Worm (Caenorhabditis elegans) whole organism, mixed stage, embryonic: Measurements from ENCODE around the gene dph-5.
A peak's percentile ranks its signal among the peaks of the same experiment; 100 is the strongest.

Experiments used
- M03D4.4 ChIP-seq: sonication (generic microtip); optimal IDR thresholded peaks from 2 replicates; lab custom pipeline; 2017; ENCODE audit warnings: mild to moderate bottlenecking, missing genetic modification characterization, missing compliant biosample characterization
- bed-3 ChIP-seq: fragments of 200-800 bp; sonication (Bioruptor generic); optimal IDR thresholded peaks from 3 replicates; lab custom pipeline; 2018; ENCODE audit warnings: mild to moderate bottlenecking, missing genetic modification characterization, moderate library complexity, missing compliant biosample characterization
- blmp-1 ChIP-seq: fragments of 150-350 bp; optimal IDR thresholded peaks from 2 replicates; lab custom pipeline; 2014; ENCODE audit warnings: missing biosample characterization, missing genetic modification characterization
- ceh-39 ChIP-seq: fragments of 150-350 bp; optimal IDR thresholded peaks from 2 replicates; lab custom pipeline; 2014; ENCODE audit warnings: missing biosample characterization, missing genetic modification characterization
- ceh-43 ChIP-seq: fragments of 200-800 bp; sonication (Bioruptor generic); optimal IDR thresholded peaks from 2 replicates; lab custom pipeline; 2018; ENCODE audit warnings: mild to moderate bottlenecking, missing genetic modification characterization, moderate library complexity, missing compliant biosample characterization
- ceh-83 ChIP-seq: fragments of 200-800 bp; sonication (Bioruptor generic); optimal IDR thresholded peaks from 2 replicates; lab custom pipeline; 2018; ENCODE audit warnings: mild to moderate bottlenecking, missing genetic modification characterization, missing compliant biosample characterization
- ces-1 ChIP-seq: fragments of 150-350 bp; optimal IDR thresholded peaks from 2 replicates; lab custom pipeline; 2014; ENCODE audit warnings: missing biosample characterization, missing genetic modification reagents, missing genetic modification characterization
- cnd-1 ChIP-seq: fragments of 200-800 bp; sonication (Bioruptor generic); optimal IDR thresholded peaks from 2 replicates; lab custom pipeline; 2018; ENCODE audit warnings: mild to moderate bottlenecking, missing genetic modification characterization, missing compliant biosample characterization
- drap-1 ChIP-seq: fragments of 200-800 bp; sonication (Bioruptor generic); optimal IDR thresholded peaks from 3 replicates; lab custom pipeline; 2018; ENCODE audit warnings: mild to moderate bottlenecking, missing genetic modification characterization, missing compliant biosample characterization
- elt-1 ChIP-seq: sonication (generic microtip); optimal IDR thresholded peaks from 2 replicates; lab custom pipeline; 2017; ENCODE audit warnings: missing genetic modification characterization, mild to moderate bottlenecking, missing compliant biosample characterization, antibody characterized with exemption, moderate library complexity, borderline replicate concordance; ENCODE audit not compliant: insufficient read depth
- elt-3 ChIP-seq: fragments of 150-350 bp; optimal IDR thresholded peaks from 2 replicates; lab custom pipeline; 2014; ENCODE audit warnings: missing biosample characterization, missing genetic modification characterization
- flh-1 ChIP-seq: fragments of 200-800 bp; sonication (Bioruptor generic); optimal IDR thresholded peaks from 2 replicates; lab custom pipeline; 2018; ENCODE audit warnings: mild to moderate bottlenecking, missing genetic modification characterization, moderate library complexity, missing compliant biosample characterization
- ham-2 ChIP-seq: fragments of 200-800 bp; sonication (Bioruptor generic); optimal IDR thresholded peaks from 2 replicates; lab custom pipeline; 2018; ENCODE audit warnings: mild to moderate bottlenecking, missing genetic modification characterization, missing compliant biosample characterization
- hlh-1 ChIP-seq: fragments of 150-350 bp; optimal IDR thresholded peaks from 2 replicates; lab custom pipeline; 2014; ENCODE audit warnings: missing biosample characterization, missing genetic modification reagents, missing genetic modification characterization
- lin-13 ChIP-seq: fragments of 150-350 bp; optimal IDR thresholded peaks from 2 replicates; lab custom pipeline; 2014; ENCODE audit warnings: missing biosample characterization, missing genetic modification characterization
- lin-32 ChIP-seq: fragments of 200-800 bp; sonication (Bioruptor generic); optimal IDR thresholded peaks from 2 replicates; lab custom pipeline; 2018; ENCODE audit warnings: mild to moderate bottlenecking, missing genetic modification characterization, missing compliant biosample characterization
- lsy-2 ChIP-seq: fragments of 150-350 bp; optimal IDR thresholded peaks from 2 replicates; lab custom pipeline; 2014; ENCODE audit warnings: missing biosample characterization, missing genetic modification characterization
- mab-5 ChIP-seq: fragments of 150-350 bp; optimal IDR thresholded peaks from 2 replicates; lab custom pipeline; 2014; ENCODE audit warnings: missing biosample characterization, missing genetic modification characterization
- mep-1 ChIP-seq: fragments of 150-350 bp; optimal IDR thresholded peaks from 2 replicates; lab custom pipeline; 2017; ENCODE audit warnings: missing biosample characterization, missing genetic modification reagents, missing genetic modification characterization, inconsistent platforms
- mls-2 ChIP-seq: sonication (generic microtip); optimal IDR thresholded peaks from 2 replicates; lab custom pipeline; 2016; ENCODE audit warnings: mild to moderate bottlenecking, missing genetic modification characterization, moderate library complexity, missing compliant biosample characterization
- nhr-12 ChIP-seq: fragments of 150-350 bp; optimal IDR thresholded peaks from 2 replicates; lab custom pipeline; 2014; ENCODE audit warnings: missing biosample characterization, missing genetic modification characterization
- nhr-2 ChIP-seq: fragments of 150-350 bp; optimal IDR thresholded peaks from 2 replicates; lab custom pipeline; 2014; ENCODE audit warnings: missing biosample characterization, missing genetic modification characterization
- nhr-237 ChIP-seq: fragments of 150-350 bp; optimal IDR thresholded peaks from 2 replicates; lab custom pipeline; 2014; ENCODE audit warnings: missing biosample characterization, missing genetic modification characterization
- nhr-28 ChIP-seq: fragments of 150-350 bp; optimal IDR thresholded peaks from 2 replicates; lab custom pipeline; 2014; ENCODE audit warnings: missing biosample characterization, missing genetic modification characterization
- nhr-76 ChIP-seq: sonication (generic microtip); optimal IDR thresholded peaks from 2 replicates; lab custom pipeline; 2017; ENCODE audit warnings: missing biosample characterization, missing genetic modification characterization
- pha-4 ChIP-seq: fragments of 150-350 bp; optimal IDR thresholded peaks from 2 replicates; lab custom pipeline; 2018; ENCODE audit warnings: missing biosample characterization, missing genetic modification reagents, missing genetic modification characterization
- sem-2 ChIP-seq: fragments of 200-800 bp; sonication (Bioruptor generic); optimal IDR thresholded peaks from 2 replicates; lab custom pipeline; 2018; ENCODE audit warnings: mild to moderate bottlenecking, missing genetic modification characterization, missing compliant biosample characterization
- snpc-4 ChIP-seq: fragments of 150-350 bp; optimal IDR thresholded peaks from 2 replicates; lab custom pipeline; 2014; ENCODE audit warnings: missing biosample characterization, missing genetic modification characterization
- sptf-1 ChIP-seq: sonication (generic microtip); optimal IDR thresholded peaks from 2 replicates; lab custom pipeline; 2017; ENCODE audit warnings: mild to moderate bottlenecking, missing genetic modification characterization, moderate library complexity, missing compliant biosample characterization
- tbx-8 ChIP-seq: fragments of 200-800 bp; sonication (Bioruptor generic); optimal IDR thresholded peaks from 2 replicates; lab custom pipeline; 2018; ENCODE audit warnings: mild to moderate bottlenecking, missing genetic modification characterization, moderate library complexity, missing compliant biosample characterization
- unc-120 ChIP-seq: sonication (generic microtip); optimal IDR thresholded peaks from 2 replicates; lab custom pipeline; 2017; ENCODE audit warnings: missing genetic modification characterization, missing compliant biosample characterization; ENCODE audit not compliant: poor library complexity, severe bottlenecking
- unc-39 ChIP-seq: fragments of 150-350 bp; optimal IDR thresholded peaks from 2 replicates; lab custom pipeline; 2014; ENCODE audit warnings: missing biosample characterization, missing genetic modification characterization
- unc-62 ChIP-seq: fragments of 150-350 bp; optimal IDR thresholded peaks from 2 replicates; lab custom pipeline; 2014; ENCODE audit warnings: missing biosample characterization, missing genetic modification reagents, missing genetic modification characterization
- zip-8 ChIP-seq: fragments of 150-350 bp; optimal IDR thresholded peaks from 2 replicates; lab custom pipeline; 2014; ENCODE audit warnings: missing biosample characterization, missing genetic modification characterization
- ztf-11 ChIP-seq: fragments of 150-350 bp; optimal IDR thresholded peaks from 2 replicates; lab custom pipeline; 2014; ENCODE audit warnings: missing biosample characterization, missing genetic modification characterization

dph-5 gene

ce11 chrII:11349892-11350291 is at the start of gene dph-5:
TSS of gene dph-5 (plus strand) at chrII:11350192.
- TF ChIP-seq nhr-76 (tag; lab: Kevin White, UChicago) (no peak), cnd-1 (no peak), ham-2 (GFP tag; lab: Kevin White, UChicago) (no peak), pha-4 (tag; lab: Kevin White, UChicago) (no peak), ceh-43 (GFP tag; lab: Kevin White, UChicago) (no peak), elt-3 (no peak), nhr-28 (no peak), bed-3 (GFP tag; lab: Kevin White, UChicago) (no peak), mep-1 (tag; lab: Kevin White, UChicago) (no peak), unc-39 (tag; lab: Kevin White, UChicago) (no peak), zip-8 (tag; lab: Kevin White, UChicago) (no peak), nhr-2 (tag; lab: Kevin White, UChicago) (no peak), snpc-4 (tag; lab: Kevin White, UChicago) (no peak), ceh-83 (GFP tag; lab: Kevin White, UChicago) (no peak), flh-1 (GFP tag; lab: Kevin White, UChicago) (no peak), nhr-12 (tag; lab: Kevin White, UChicago) (no peak), tbx-8 (no peak), lsy-2 (tag; lab: Kevin White, UChicago) (no peak), M03D4.4 (tag; lab: Kevin White, UChicago) (no peak), ztf-11 (tag; lab: Kevin White, UChicago) (no peak)

- TF ChIP-seq nhr-12 (tag; lab: Kevin White, UChicago) (no peak), pha-4 (tag; lab: Kevin White, UChicago) (no peak), flh-1 (GFP tag; lab: Kevin White, UChicago) (no peak), lin-13 (tag; lab: Kevin White, UChicago) (no peak), ceh-43 (GFP tag; lab: Kevin White, UChicago) (no peak), nhr-28 (no peak)
- TF ChIP-seq, all 35 proteins: peak for 0
These were observed 48.9 kb upstream of the dph-5 start, which contains the start of gene raga-1 for ce11 chrII:11301059-11301458. TSS of gene raga-1 (plus strand) at chrII:11301359.

- no peak for TF ChIP-seq ceh-39 (tag; lab: Kevin White, UChicago)
- TF ChIP-seq drap-1: no peak
- no peak for TF ChIP-seq ceh-83 (GFP tag; lab: Kevin White, UChicago)
- TF ChIP-seq hlh-1 (tag; lab: Kevin White, UChicago): no peak
- TF ChIP-seq elt-3: no peak
- no peak for TF ChIP-seq lin-13 (tag; lab: Kevin White, UChicago)
- TF ChIP-seq nhr-12 (tag; lab: Kevin White, UChicago): no peak
- no peak for TF ChIP-seq snpc-4 (tag; lab: Kevin White, UChicago)
- TF ChIP-seq pha-4 (tag; lab: Kevin White, UChicago): no peak
- TF ChIP-seq mab-5 (tag; lab: Kevin White, UChicago): no peak
- no peak for TF ChIP-seq nhr-2 (tag; lab: Kevin White, UChicago)
- no peak for TF ChIP-seq M03D4.4 (tag; lab: Kevin White, UChicago)
- TF ChIP-seq nhr-237 (tag; lab: Kevin White, UChicago): no peak
- no peak for TF ChIP-seq lin-32
- no peak for TF ChIP-seq unc-120 (tag; lab: Kevin White, UChicago)
- TF ChIP-seq bed-3 (GFP tag; lab: Kevin White, UChicago): no peak
- TF ChIP-seq nhr-28: no peak
- TF ChIP-seq tbx-8: no peak
- TF ChIP-seq blmp-1 (tag; lab: Kevin White, UChicago): no peak
- TF ChIP-seq elt-1 (tag; lab: Kevin White, UChicago): no peak
These were observed 47.4 kb upstream of the dph-5 start, which contains the start of gene samp-1 for ce11 chrII:11302591-11302990. TSS of gene samp-1 (plus strand) at chrII:11302891.

- TF ChIP-seq lin-32: no peak
- TF ChIP-seq bed-3 (GFP tag; lab: Kevin White, UChicago): no peak
- TF ChIP-seq ceh-43 (GFP tag; lab: Kevin White, UChicago): no peak
- TF ChIP-seq nhr-28: no peak
- peak; percentile 48 for TF ChIP-seq ces-1 (GFP tag; lab: Kevin White, UChicago)
- no peak for TF ChIP-seq ceh-83 (GFP tag; lab: Kevin White, UChicago)
- TF ChIP-seq nhr-2 (tag; lab: Kevin White, UChicago): no peak
- TF ChIP-seq tbx-8: no peak
- TF ChIP-seq nhr-12 (tag; lab: Kevin White, UChicago): no peak
- no peak for TF ChIP-seq unc-62 (GFP tag; lab: Kevin White, UChicago)
- TF ChIP-seq cnd-1: no peak
- TF ChIP-seq ceh-39 (tag; lab: Kevin White, UChicago): no peak
- TF ChIP-seq zip-8 (tag; lab: Kevin White, UChicago): no peak
- no peak for TF ChIP-seq blmp-1 (tag; lab: Kevin White, UChicago)
- no peak for TF ChIP-seq mab-5 (tag; lab: Kevin White, UChicago)
- TF ChIP-seq lin-13 (tag; lab: Kevin White, UChicago): no peak
- no peak for TF ChIP-seq unc-120 (tag; lab: Kevin White, UChicago)
- no peak for TF ChIP-seq flh-1 (GFP tag; lab: Kevin White, UChicago)
- peak; percentile 85 for TF ChIP-seq pha-4 (tag; lab: Kevin White, UChicago)
- no peak for TF ChIP-seq snpc-4 (tag; lab: Kevin White, UChicago)
- TF ChIP-seq elt-3: no peak
- TF ChIP-seq lsy-2 (tag; lab: Kevin White, UChicago): no peak
- no peak for TF ChIP-seq elt-1 (tag; lab: Kevin White, UChicago)
- peak; percentile 77 for TF ChIP-seq unc-39 (tag; lab: Kevin White, UChicago)
- peak; percentile 52 for TF ChIP-seq mls-2 (tag; lab: Kevin White, UChicago)
- peak; percentile 17 for TF ChIP-seq drap-1
- TF ChIP-seq nhr-237 (tag; lab: Kevin White, UChicago): no peak
- TF ChIP-seq mep-1 (tag; lab: Kevin White, UChicago): no peak
- no peak for TF ChIP-seq nhr-76 (tag; lab: Kevin White, UChicago)
- TF ChIP-seq hlh-1 (tag; lab: Kevin White, UChicago): no peak
- no peak for TF ChIP-seq sem-2 (GFP tag; lab: Kevin White, UChicago)
- no peak for TF ChIP-seq ham-2 (GFP tag; lab: Kevin White, UChicago)
- peak; percentile 18 for TF ChIP-seq sptf-1 (tag; lab: Kevin White, UChicago)
- no peak for TF ChIP-seq ztf-11 (tag; lab: Kevin White, UChicago)
These were observed 44.2 kb upstream of the dph-5 start, which contains the start of gene rsf-1 for ce11 chrII:11305627-11306449. TSS of gene rsf-1 (plus strand) at chrII:11306399.
